Worm (Caenorhabditis elegans): ENCODE data around the gene F44E7.9.

The F44E7.9 gene

ce11 chrV:5833531-5833930 lies 42.5 kb downstream of the F44E7.9 start, which contains the start of gene srh-76:
srh-76 (plus strand) TSS chrV:5833831.
- TF ChIP-seq sma-3 (GFP tag; optimal IDR thresholded peaks at IDR 0.05) (no peak), ZK546.5 (tag; optimal IDR thresholded peaks at IDR 0.05) (no peak), aly-2 (tag; optimal IDR thresholded peaks at IDR 0.05) (no peak), nhr-77 (tag; optimal IDR thresholded peaks at IDR 0.05) (no peak), unc-62 (GFP tag; optimal IDR thresholded peaks at IDR 0.05) (no peak), nhr-23 (tag; optimal IDR thresholded peaks at IDR 0.05) (no peak), elt-1 (tag; optimal IDR thresholded peaks at IDR 0.05) (no peak), gmeb-1 (tag; optimal IDR thresholded peaks at IDR 0.05) (no peak), ztf-1 (GFP tag; conservative IDR thresholded peaks at IDR 0.05) (no peak), lin-13 (GFP tag; optimal IDR thresholded peaks at IDR 0.05) (no peak), sma-9 (GFP tag; optimal IDR thresholded peaks at IDR 0.05) (no peak), sma-9 (tag; optimal IDR thresholded peaks at IDR 0.05) (no peak), nhr-21 (tag; optimal IDR thresholded peaks at IDR 0.05) (no peak), unc-39 (tag; optimal IDR thresholded peaks at IDR 0.05) (no peak), peb-1 (tag; optimal IDR thresholded peaks at IDR 0.05) (no peak), C34F6.9 (tag; optimal IDR thresholded peaks at IDR 0.05) (no peak)

ce11 chrV:5835397-5835796 lies 44.4 kb downstream of the F44E7.9 start:
- TF ChIP-seq lin-11 (tag; optimal IDR thresholded peaks at IDR 0.05) (no peak), lsy-2 (tag; optimal IDR thresholded peaks at IDR 0.05) (no peak), elt-3 (tag; optimal IDR thresholded peaks at IDR 0.05) (no peak), sma-9 (GFP tag; optimal IDR thresholded peaks at IDR 0.05) (no peak), sma-9 (tag; optimal IDR thresholded peaks at IDR 0.05) (no peak), ZK546.5 (tag; optimal IDR thresholded peaks at IDR 0.05) (no peak), unc-62 (GFP tag; optimal IDR thresholded peaks at IDR 0.05) (no peak)

- TF ChIP-seq lin-11 (tag; optimal IDR thresholded peaks at IDR 0.05) (no peak), lin-13 (GFP tag; optimal IDR thresholded peaks at IDR 0.05) (no peak), mab-5 (tag; optimal IDR thresholded peaks at IDR 0.05) (no peak), ztf-11 (tag; optimal IDR thresholded peaks at IDR 0.05) (no peak), dmd-4 (tag; optimal IDR thresholded peaks at IDR 0.05) (no peak), snpc-4 (tag; optimal IDR thresholded peaks at IDR 0.05) (no peak), gmeb-1 (tag; optimal IDR thresholded peaks at IDR 0.05) (no peak), ama-1 (optimal IDR thresholded peaks at IDR 0.05) (no peak), aly-2 (tag; optimal IDR thresholded peaks at IDR 0.05) (no peak), sma-9 (GFP tag; optimal IDR thresholded peaks at IDR 0.05) (no peak), sma-9 (tag; optimal IDR thresholded peaks at IDR 0.05) (no peak)
Measured at ce11 chrV:5835979-5836615, 45.1 kb downstream of the F44E7.9 start.

- TF ChIP-seq mbf-1 (tag; optimal IDR thresholded peaks at IDR 0.05) (no peak), blmp-1 (tag; optimal IDR thresholded peaks at IDR 0.05; ENCODE audit: insufficient read depth) (no peak), fos-1 (tag; optimal IDR thresholded peaks at IDR 0.05) (no peak), nhr-21 (tag; optimal IDR thresholded peaks at IDR 0.05) (no peak), sma-3 (GFP tag; optimal IDR thresholded peaks at IDR 0.05) (no peak), peb-1 (tag; optimal IDR thresholded peaks at IDR 0.05) (no peak), nhr-12 (tag; optimal IDR thresholded peaks at IDR 0.05) (no peak)
Measured at ce11 chrV:5836616-5836982, 45.6 kb downstream of the F44E7.9 start, which contains the start of gene col-140. col-140 (minus strand) TSS chrV:5836834.

- TF ChIP-seq lsy-2 (tag; optimal IDR thresholded peaks at IDR 0.05): peak in 1 of 2 experiments; percentile 6
- TF ChIP-seq nhr-12 (tag; optimal IDR thresholded peaks at IDR 0.05): no peak
- no peak for TF ChIP-seq egl-27 (tag; optimal IDR thresholded peaks at IDR 0.05)
- no peak for TF ChIP-seq snpc-4 (tag; optimal IDR thresholded peaks at IDR 0.05)
- peak; percentile 77 for TF ChIP-seq ama-1 (optimal IDR thresholded peaks at IDR 0.05)
- peak; percentile 76 for TF ChIP-seq nhr-25 (tag; optimal IDR thresholded peaks at IDR 0.05)
- no peak for TF ChIP-seq lin-13 (GFP tag; optimal IDR thresholded peaks at IDR 0.05)
- no peak for TF ChIP-seq nhr-10 (tag; optimal IDR thresholded peaks at IDR 0.05)
- no peak for TF ChIP-seq skn-1 (tag; optimal IDR thresholded peaks at IDR 0.05)
- TF ChIP-seq nhr-23 (tag; optimal IDR thresholded peaks at IDR 0.05): no peak
- TF ChIP-seq nhr-11 (tag; optimal IDR thresholded peaks at IDR 0.05): no peak
- no peak for TF ChIP-seq unc-62 (GFP tag; optimal IDR thresholded peaks at IDR 0.05)
- TF ChIP-seq elt-3 (tag; optimal IDR thresholded peaks at IDR 0.05): no peak
- TF ChIP-seq blmp-1 (tag; optimal IDR thresholded peaks at IDR 0.05; ENCODE audit: insufficient read depth): peak; percentile 58
- TF ChIP-seq ztf-11 (tag; optimal IDR thresholded peaks at IDR 0.05): no peak
- TF ChIP-seq ztf-1 (GFP tag; conservative IDR thresholded peaks at IDR 0.05): no peak
- no peak for TF ChIP-seq dmd-4 (tag; optimal IDR thresholded peaks at IDR 0.05)
- TF ChIP-seq Y55F3AM.14 (GFP tag; optimal IDR thresholded peaks at IDR 0.05): no peak
- no peak for TF ChIP-seq mbf-1 (tag; optimal IDR thresholded peaks at IDR 0.05)
- no peak for TF ChIP-seq mdl-1 (tag; optimal IDR thresholded peaks at IDR 0.05)
- no peak for TF ChIP-seq nhr-6 (tag; optimal IDR thresholded peaks at IDR 0.05)
- no peak for TF ChIP-seq crh-2 (tag; optimal IDR thresholded peaks at IDR 0.05)
- peak; percentile 2 for TF ChIP-seq sma-3 (GFP tag; optimal IDR thresholded peaks at IDR 0.05)
- no peak for TF ChIP-seq zag-1 (tag; optimal IDR thresholded peaks at IDR 0.05)
- TF ChIP-seq F13H6.1 (tag; optimal IDR thresholded peaks at IDR 0.05): no peak
- no peak for TF ChIP-seq sma-9 (GFP tag; optimal IDR thresholded peaks at IDR 0.05)
- no peak for TF ChIP-seq sma-9 (tag; optimal IDR thresholded peaks at IDR 0.05)
- no peak for TF ChIP-seq unc-39 (tag; optimal IDR thresholded peaks at IDR 0.05)
- TF ChIP-seq nhr-77 (tag; optimal IDR thresholded peaks at IDR 0.05): no peak
- no peak for TF ChIP-seq elt-1 (tag; optimal IDR thresholded peaks at IDR 0.05)
- no peak for TF ChIP-seq aly-2 (tag; optimal IDR thresholded peaks at IDR 0.05)
Measured at ce11 chrV:5838576-5839366, 47.7 kb downstream of the F44E7.9 start, which contains the start of gene F26F12.2. F26F12.2 (minus strand) TSS chrV:5838613.

All from whole organism, L2 larva.